Fruit fly (Drosophila melanogaster) whole organism, embryonic: Measurements from ENCODE around the gene Cyp4ac3.

Experiments used
- Atf-2 ChIP-seq: fragments of 200-800 bp; sonication (Bioruptor generic); optimal IDR thresholded peaks from 2 replicates; lab custom pipeline; 2016; ENCODE audit warnings: missing biosample characterization, missing genetic modification characterization
- CG10654 ChIP-seq: fragments of 200-800 bp; sonication (Bioruptor generic); optimal IDR thresholded peaks from 2 replicates; lab custom pipeline; 2016; ENCODE audit warnings: missing biosample characterization, missing genetic modification characterization
- CG12236 ChIP-seq: fragments of 200-800 bp; sonication (Bioruptor generic); optimal IDR thresholded peaks from 2 replicates; lab custom pipeline; 2016; ENCODE audit warnings: missing biosample characterization, missing genetic modification characterization
- CG12659 ChIP-seq: fragments of 200-800 bp; sonication (Bioruptor generic); optimal IDR thresholded peaks from 3 replicates; lab custom pipeline; 2017; ENCODE audit warnings: mild to moderate bottlenecking, missing biosample characterization, missing genetic modification reagents, missing genetic modification characterization
- CG13123 ChIP-seq: fragments of 200-800 bp; sonication (Bioruptor generic); optimal IDR thresholded peaks from 2 replicates; lab custom pipeline; 2016; ENCODE audit warnings: missing biosample characterization, missing genetic modification characterization
- CG13296 ChIP-seq: fragments of 200-800 bp; sonication (Bioruptor generic); optimal IDR thresholded peaks from 3 replicates; lab custom pipeline; 2018; ENCODE audit warnings: missing biosample characterization, mild to moderate bottlenecking, missing genetic modification characterization
- CG14441 ChIP-seq: fragments of 200-800 bp; sonication (Bioruptor generic); IDR thresholded peaks from 2 replicates; pipeline ENCODE4 v1.3.6; 2022; ENCODE audit warnings: missing biosample characterization, missing genetic modification characterization
- CG1529 ChIP-seq: fragments of 200-800 bp; sonication (Bioruptor generic); optimal IDR thresholded peaks from 3 replicates; lab custom pipeline; 2018; ENCODE audit warnings: missing biosample characterization, missing genetic modification characterization
- CG1602 ChIP-seq: fragments of 200-800 bp; sonication (Bioruptor generic); optimal IDR thresholded peaks from 3 replicates; lab custom pipeline; 2016; ENCODE audit warnings: missing biosample characterization, missing genetic modification characterization
- CG1647 ChIP-seq: fragments of 200-800 bp; sonication (Bioruptor generic); optimal IDR thresholded peaks from 3 replicates; lab custom pipeline; 2016; ENCODE audit warnings: missing biosample characterization, missing genetic modification characterization
- CG17328 ChIP-seq: fragments of 200-800 bp; sonication (Bioruptor generic); IDR thresholded peaks from 2 replicates; pipeline ENCODE4 v1.3.6; 2022; ENCODE audit warnings: missing biosample characterization, missing genetic modification characterization
- CG2199 ChIP-seq: fragments of 200-800 bp; sonication (Bioruptor generic); IDR thresholded peaks from 3 replicates; pipeline ENCODE4 v1.3.6; 2022; ENCODE audit warnings: missing biosample characterization, missing genetic modification characterization
- CG2202 ChIP-seq: fragments of 200-800 bp; sonication (Bioruptor generic); optimal IDR thresholded peaks from 2 replicates; lab custom pipeline; 2018; ENCODE audit warnings: missing biosample characterization, mild to moderate bottlenecking, missing genetic modification characterization
- CG2712 ChIP-seq: fragments of 200-800 bp; optimal IDR thresholded peaks from 3 replicates; lab custom pipeline; 2019; ENCODE audit warnings: missing biosample characterization, mild to moderate bottlenecking, missing genetic modification characterization, moderate library complexity
- CG4282 ChIP-seq: fragments of 200-800 bp; sonication (Bioruptor generic); optimal IDR thresholded peaks from 2 replicates; lab custom pipeline; 2016; ENCODE audit warnings: missing biosample characterization, missing genetic modification characterization
- CG4328 ChIP-seq: fragments of 200-800 bp; sonication (Bioruptor generic); optimal IDR thresholded peaks from 3 replicates; lab custom pipeline; 2017; ENCODE audit warnings: missing biosample characterization, missing genetic modification reagents, missing genetic modification characterization
- CG6654 ChIP-seq: fragments of 200-800 bp; sonication (Bioruptor generic); optimal IDR thresholded peaks from 2 replicates; lab custom pipeline; 2017; ENCODE audit warnings: missing biosample characterization, mild to moderate bottlenecking, missing genetic modification characterization
- CG6791 ChIP-seq: fragments of 200-800 bp; sonication (Bioruptor generic); IDR thresholded peaks from 3 replicates; pipeline ENCODE4 v1.3.6; 2022; ENCODE audit warnings: missing biosample characterization, missing genetic modification characterization; ENCODE audit not compliant: partially characterized antibody
- CG7357 ChIP-seq: fragments of 200-800 bp; sonication (Bioruptor generic); IDR thresholded peaks from 3 replicates; pipeline ENCODE4 v1.3.6; 2022; ENCODE audit warnings: missing biosample characterization, missing genetic modification characterization
- CG8281 ChIP-seq: fragments of 200-800 bp; sonication (Bioruptor generic); optimal IDR thresholded peaks from 2 replicates; lab custom pipeline; 2018; ENCODE audit warnings: missing biosample characterization, mild to moderate bottlenecking, missing genetic modification characterization, moderate library complexity
- CG9876 ChIP-seq: fragments of 200-800 bp; sonication (Bioruptor generic); optimal IDR thresholded peaks from 2 replicates; lab custom pipeline; 2016; ENCODE audit warnings: missing biosample characterization, missing genetic modification characterization
- Camta ChIP-seq: fragments of 200-800 bp; sonication (Bioruptor generic); optimal IDR thresholded peaks from 2 replicates; lab custom pipeline; 2016; ENCODE audit warnings: missing biosample characterization, missing genetic modification characterization
- Drgx ChIP-seq: fragments of 200-800 bp; sonication (Bioruptor generic); IDR thresholded peaks from 2 replicates; pipeline ENCODE4 v1.3.6; 2022; ENCODE audit warnings: missing biosample characterization, missing genetic modification characterization
- Gug ChIP-seq: fragments of 200-800 bp; sonication (Bioruptor generic); IDR thresholded peaks from 4 replicates; pipeline ENCODE4 v1.3.6; 2022; ENCODE audit warnings: missing biosample characterization, missing genetic modification characterization
- HLH3B ChIP-seq: fragments of 200-800 bp; sonication (Bioruptor generic); IDR thresholded peaks from 2 replicates; pipeline ENCODE4 v1.3.6; 2022; ENCODE audit warnings: missing biosample characterization, missing genetic modification characterization
- HLH54F ChIP-seq: fragments of 200-800 bp; sonication (Bioruptor generic); optimal IDR thresholded peaks from 3 replicates; lab custom pipeline; 2016; ENCODE audit warnings: missing biosample characterization, missing genetic modification characterization
- Max ChIP-seq: fragments of 200-800 bp; sonication (Bioruptor generic); optimal IDR thresholded peaks from 2 replicates; lab custom pipeline; 2016; ENCODE audit warnings: missing biosample characterization, mild to moderate bottlenecking, missing genetic modification characterization
- Rfx ChIP-seq: fragments of 200-800 bp; sonication (Bioruptor generic); IDR thresholded peaks from 2 replicates; pipeline ENCODE4 v1.3.6; 2022; ENCODE audit warnings: missing biosample characterization, missing genetic modification characterization
- Side ChIP-seq: fragments of 200-800 bp; sonication (Bioruptor generic); optimal IDR thresholded peaks from 2 replicates; lab custom pipeline; 2016; ENCODE audit warnings: missing biosample characterization, missing genetic modification characterization
- Sox102F ChIP-seq: fragments of 200-800 bp; sonication (Bioruptor generic); optimal IDR thresholded peaks from 2 replicates; lab custom pipeline; 2018; ENCODE audit warnings: missing biosample characterization, mild to moderate bottlenecking, missing genetic modification characterization, moderate library complexity
- TFAM ChIP-seq: fragments of 200-800 bp; sonication (Bioruptor generic); optimal IDR thresholded peaks from 2 replicates; lab custom pipeline; 2017; ENCODE audit warnings: missing biosample characterization, missing genetic modification characterization, inconsistent platforms
- ab ChIP-seq: fragments of 200-800 bp; sonication (Bioruptor generic); optimal IDR thresholded peaks from 2 replicates; lab custom pipeline; 2016; ENCODE audit warnings: missing biosample characterization, missing genetic modification characterization
- ac ChIP-seq: fragments of 200-800 bp; sonication (Bioruptor generic); optimal IDR thresholded peaks from 3 replicates; lab custom pipeline; 2017; ENCODE audit warnings: missing biosample characterization, mild to moderate bottlenecking, missing genetic modification characterization
- aop ChIP-seq: fragments of 200-800 bp; sonication (Bioruptor generic); IDR thresholded peaks from 2 replicates; pipeline ENCODE4 v1.3.6; 2022; ENCODE audit warnings: missing biosample characterization, missing genetic modification characterization
- ara ChIP-seq: fragments of 200-800 bp; sonication (Bioruptor generic); IDR thresholded peaks from 2 replicates; pipeline ENCODE4 v1.3.6; 2022; ENCODE audit warnings: missing biosample characterization, missing genetic modification characterization
- cas ChIP-seq: fragments of 200-800 bp; sonication (Bioruptor generic); IDR thresholded peaks from 2 replicates; pipeline ENCODE4 v1.3.6; 2022; ENCODE audit warnings: missing biosample characterization, missing genetic modification characterization
- chm ChIP-seq: fragments of 200-800 bp; sonication (Bioruptor generic); IDR thresholded peaks from 2 replicates; pipeline ENCODE4 v1.3.6; 2022; ENCODE audit warnings: missing biosample characterization, missing genetic modification characterization
- da ChIP-seq: fragments of 200-800 bp; sonication (Bioruptor generic); optimal IDR thresholded peaks from 2 replicates; lab custom pipeline; 2016; ENCODE audit warnings: missing biosample characterization, missing genetic modification characterization
- dati ChIP-seq: fragments of 200-800 bp; sonication (Bioruptor generic); IDR thresholded peaks from 2 replicates; pipeline ENCODE4 v1.3.6; 2022; ENCODE audit warnings: missing biosample characterization, missing genetic modification characterization
- grau ChIP-seq: fragments of 200-800 bp; optimal IDR thresholded peaks from 3 replicates; lab custom pipeline; 2019; ENCODE audit warnings: missing biosample characterization, mild to moderate bottlenecking, missing genetic modification characterization, moderate library complexity
- grn ChIP-seq: fragments of 200-800 bp; sonication (Bioruptor generic); optimal IDR thresholded peaks from 3 replicates; lab custom pipeline; 2017; ENCODE audit warnings: missing biosample characterization, missing genetic modification characterization
- gsb-n ChIP-seq: fragments of 200-800 bp; sonication (Bioruptor generic); optimal IDR thresholded peaks from 3 replicates; lab custom pipeline; 2018; ENCODE audit warnings: missing biosample characterization, mild to moderate bottlenecking, missing genetic modification characterization
- hkb ChIP-seq, 2 experiments: fragments of 200-800 bp in 1 of 2; fragments of >200 bp in 1 of 2; sonication (Bioruptor generic) in 1 of 2; IDR thresholded peaks in 1 of 2; optimal IDR thresholded peaks in 1 of 2; 2 replicates each; pipeline versions ENCODE4 v1.3.6 to Lab custom; 2017 to 2022; ENCODE audit warnings: missing biosample characterization in 1 of 2, missing genetic modification characterization in 1 of 2
- lola ChIP-seq, 3 experiments: fragments of >200 bp in 2 of 3; fragments of 200-800 bp in 1 of 3; sonication (Bioruptor generic) in 1 of 3; optimal IDR thresholded peaks; 2 replicates each; lab custom pipeline; 2017 to 2019; ENCODE audit warnings: missing biosample characterization in 3 of 3, missing genetic modification characterization in 3 of 3, mild to moderate bottlenecking in 1 of 3, moderate library complexity in 1 of 3
- sens ChIP-seq: fragments of 200-800 bp; sonication (Bioruptor generic); peaks from one replicate; lab custom pipeline; 2016; ENCODE audit warnings: missing biosample characterization, missing genetic modification characterization
- slp2 ChIP-seq: fragments of 200-800 bp; sonication (Bioruptor generic); optimal IDR thresholded peaks from 2 replicates; lab custom pipeline; 2016; ENCODE audit warnings: missing biosample characterization, missing genetic modification characterization
- tin ChIP-seq: fragments of 200-800 bp; sonication (Bioruptor generic); optimal IDR thresholded peaks from 3 replicates; lab custom pipeline; 2016; ENCODE audit warnings: missing biosample characterization, missing genetic modification characterization
- vvl ChIP-seq: fragments of 200-800 bp; sonication (Bioruptor generic); IDR thresholded peaks from 2 replicates; pipeline ENCODE4 v1.3.6; 2022; ENCODE audit warnings: missing biosample characterization, missing genetic modification characterization

The Cyp4ac3 gene

DNA sequence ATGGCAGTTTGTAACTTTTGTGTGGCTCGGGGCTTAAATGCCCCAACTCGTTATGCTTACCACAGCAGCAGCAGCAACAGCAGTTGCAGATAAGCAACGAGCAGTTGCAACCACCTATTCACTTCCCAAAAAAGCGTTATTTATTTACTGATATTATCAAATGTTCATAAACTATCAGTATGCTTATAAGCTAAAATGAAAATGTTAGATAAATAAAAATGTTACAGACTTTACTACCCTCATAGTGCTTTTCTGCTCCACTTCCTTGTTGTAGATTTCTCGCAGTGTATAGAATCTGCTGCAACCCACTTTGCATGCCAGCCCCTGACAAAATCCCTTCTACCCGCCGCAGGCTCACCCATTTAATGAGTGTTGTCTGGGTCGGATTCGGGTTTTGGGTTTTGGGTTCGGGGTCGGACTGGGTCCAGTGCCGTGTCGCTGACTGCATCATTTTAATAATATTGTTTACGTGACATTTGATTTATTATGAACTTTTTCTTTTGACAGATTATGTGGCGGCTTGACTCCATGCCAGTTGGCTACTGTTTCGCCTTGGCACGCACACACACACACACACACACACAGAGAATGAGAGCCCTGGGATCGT lies 14.1 kb upstream of the Cyp4ac3 start (continued):
- 0 out of 2 replicates have a peak, but pooled peaks have one; percentile 8 for TF ChIP-seq vvl (GFP tag; lab: Robert Waterston, UW)
- no peak for TF ChIP-seq CG13296
- TF ChIP-seq cas = no peak
- peak; percentile 28 for TF ChIP-seq Sox102F
- TF ChIP-seq Rfx (GFP tag; lab: Robert Waterston, UW) = no peak
- TF ChIP-seq Camta (GFP tag; lab: Kevin White, UChicago) = no peak
- TF ChIP-seq dati = no peak
- peak; percentile 72 for TF ChIP-seq Drgx (GFP tag; lab: Robert Waterston, UW)
- TF ChIP-seq sens = peak; percentile 27
- no peak for TF ChIP-seq tin
- TF ChIP-seq CG1602 = no peak
- TF ChIP-seq CG12236 (GFP tag; lab: Kevin White, UChicago) = no peak

DNA sequence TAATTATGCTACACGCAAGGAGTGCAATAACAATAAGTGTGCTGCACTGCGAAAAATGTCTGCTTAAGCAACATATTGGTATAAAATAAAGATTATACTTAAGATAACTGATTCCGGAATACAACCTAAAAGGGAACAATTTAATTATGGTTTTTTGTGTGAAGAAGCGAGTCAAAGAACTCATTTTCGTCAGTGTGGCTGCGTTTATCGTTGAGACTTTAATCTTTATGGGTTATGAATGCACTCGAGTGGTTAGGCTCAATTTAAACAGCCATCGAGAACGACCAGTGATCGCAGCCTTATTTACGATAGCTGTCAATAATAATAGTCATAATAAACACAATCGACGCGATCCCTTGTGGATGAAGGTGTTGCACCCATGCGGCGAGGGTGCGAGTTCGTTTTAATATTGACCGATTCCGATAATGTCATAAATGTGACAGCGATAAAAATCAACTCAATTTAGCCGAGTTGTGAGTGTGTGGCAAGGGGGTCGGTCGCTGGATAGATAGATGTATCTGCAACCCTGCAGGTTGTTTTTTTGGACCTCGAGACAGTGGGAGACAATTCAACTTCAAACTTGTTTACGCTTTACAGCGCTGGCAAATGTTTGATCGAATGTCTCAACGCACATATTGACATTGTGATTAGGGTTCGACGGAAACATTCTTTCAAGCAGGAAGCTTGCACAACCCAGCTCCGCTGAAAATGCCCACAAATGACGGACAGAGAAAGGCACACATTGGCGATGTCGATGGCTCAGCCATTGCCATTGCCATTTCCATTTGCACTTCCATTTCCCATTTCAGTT lies 12.1 kb upstream of the Cyp4ac3 start:
- TF ChIP-seq Max (GFP tag; lab: Kevin White, UChicago) (no peak), HLH3B (GFP tag; lab: Robert Waterston, UW) (peak; percentile 44; the same call in 1 of the 2 replicates), Camta (GFP tag; lab: Kevin White, UChicago) (peak; percentile 28), ac (GFP tag; lab: Kevin White, UChicago) (peak; percentile 75), da (GFP tag; lab: Kevin White, UChicago) (no peak), CG2199 (no peak), CG4328 (GFP tag; lab: Kevin White, UChicago) (no peak), Gug (peak; percentile 15; the same call in 1 of the 4 replicates), lola (GFP tag; optimal IDR thresholded peaks at IDR 0.05; lab: Kevin White, UChicago) (peak in 1 of 3 experiments; percentile 69), CG1529 (GFP tag; lab: Kevin White, UChicago) (peak; percentile 49), CG13123 (GFP tag; lab: Kevin White, UChicago) (peak; percentile 6), hkb (optimal IDR thresholded peaks at IDR 0.05; lab: Kevin White, UChicago) (no peak), hkb (GFP tag; IDR thresholded peaks at IDR 0.05; lab: Robert Waterston, UW) (peak; percentile 62), Atf-2 (GFP tag; lab: Kevin White, UChicago) (peak; percentile 3), CG6654 (GFP tag; lab: Kevin White, UChicago) (peak; percentile 29), CG2712 (peak; percentile 34), CG1647 (peak; percentile 29), ab (GFP tag; lab: Kevin White, UChicago) (peak; percentile 9), CG12659 (GFP tag; lab: Kevin White, UChicago) (peak; percentile 17), HLH54F (GFP tag; lab: Kevin White, UChicago) (no peak), Sox102F (peak; percentile 51), aop (GFP tag; lab: Robert Waterston, UW) (0 out of 2 replicates have a peak, but pooled peaks have one; percentile 7), grn (GFP tag; lab: Kevin White, UChicago) (peak; percentile 99), CG9876 (GFP tag; lab: Kevin White, UChicago) (no peak), CG4282 (GFP tag; lab: Kevin White, UChicago) (no peak), CG6791 (GFP tag; lab: Robert Waterston, UW) (no peak), gsb-n (peak; percentile 65), slp2 (GFP tag; lab: Kevin White, UChicago) (peak; percentile 3), CG17328 (GFP tag; lab: Robert Waterston, UW) (peak; percentile 65), TFAM (GFP tag; lab: Kevin White, UChicago) (peak; percentile 51), CG14441 (peak; percentile 29; the same call in 1 of the 2 replicates), chm (GFP tag; lab: Robert Waterston, UW) (peak; percentile 88), grau (tag; lab: Kevin White, UChicago) (peak; percentile 17), ara (GFP tag; lab: Robert Waterston, UW) (peak; percentile 72; the same call in 1 of the 2 replicates), CG7357 (GFP tag; lab: Robert Waterston, UW) (0 out of 3 replicates have a peak, but pooled peaks have one; percentile 15), Side (peak; percentile 60), CG2202 (tag; lab: Kevin White, UChicago) (peak; percentile 90), CG8281 (tag; lab: Kevin White, UChicago) (peak; percentile 39), CG10654 (GFP tag; lab: Kevin White, UChicago) (peak; percentile 28)
